Worm (Caenorhabditis elegans) whole organism, L4 larva: ENCODE data around the gene C25E10.12.

ENCODE experiments used
- F26F4.8 ChIP-seq: fragments of 200-800 bp; sonication (Bioruptor generic); conservative IDR thresholded peaks from 2 replicates; pipeline ENCODE4 v1.3.6; 2022; ENCODE audit warnings: missing genetic modification characterization, missing compliant biosample characterization
- arid-1 ChIP-seq: fragments of 200-800 bp; sonication (Bioruptor generic); conservative IDR thresholded peaks from 2 replicates; pipeline ENCODE4 v1.3.6; 2022; ENCODE audit warnings: missing genetic modification reagents, missing genetic modification characterization, missing compliant biosample characterization
- egl-43 ChIP-seq: fragments of 200-800 bp; sonication (Bioruptor generic); IDR thresholded peaks from 2 replicates; pipeline ENCODE4 v1.3.6; 2022; ENCODE audit warnings: missing genetic modification reagents, missing genetic modification characterization, missing compliant biosample characterization
- hlh-11 ChIP-seq: fragments of 200-800 bp; sonication (Bioruptor generic); optimal IDR thresholded peaks from 2 replicates; lab custom pipeline; 2018; ENCODE audit warnings: mild to moderate bottlenecking, missing genetic modification characterization, missing compliant biosample characterization
- nhr-76 ChIP-seq: fragments of 150-350 bp; optimal IDR thresholded peaks from 2 replicates; lab custom pipeline; 2014; ENCODE audit warnings: missing biosample characterization, missing genetic modification characterization
- snpc-4 ChIP-seq: fragments of 150-350 bp; optimal IDR thresholded peaks from 2 replicates; lab custom pipeline; 2014; ENCODE audit warnings: missing biosample characterization, missing genetic modification characterization

- no peak for TF ChIP-seq F26F4.8 (GFP tag; lab: Robert Waterston, UW)
- peak; percentile 91 for TF ChIP-seq hlh-11 (tag; lab: Kevin White, UChicago)
- TF ChIP-seq arid-1 (GFP tag; lab: Robert Waterston, UW) = no peak
- TF ChIP-seq egl-43 (GFP tag; lab: Robert Waterston, UW) = no peak
- TF ChIP-seq nhr-76 (tag; lab: Kevin White, UChicago) = no peak
- TF ChIP-seq snpc-4 (tag; lab: Kevin White, UChicago) = no peak
Observed at ce11 chrV:9094060-9094628, 31.9 kb upstream of the C25E10.12 start.
